Fruit fly (Drosophila melanogaster) whole organism, embryonic: ENCODE results near the gene Obp28a.

Source experiments
- Abd-B ChIP-seq: fragments of 200-800 bp; sonication (Bioruptor generic); optimal IDR thresholded peaks from 2 replicates; lab custom pipeline; 2018; ENCODE audit warnings: missing biosample characterization, mild to moderate bottlenecking, missing genetic modification characterization, moderate library complexity
- Atf3 ChIP-seq: fragments of 200-800 bp; sonication (Bioruptor generic); optimal IDR thresholded peaks from 3 replicates; lab custom pipeline; 2016; ENCODE audit warnings: missing biosample characterization, missing genetic modification characterization
- BtbVII ChIP-seq: fragments of 200-800 bp; sonication (Bioruptor generic); optimal IDR thresholded peaks from 3 replicates; lab custom pipeline; 2017; ENCODE audit warnings: missing biosample characterization, mild to moderate bottlenecking, missing genetic modification characterization
- CG10209 ChIP-seq: fragments of 200-800 bp; sonication (Bioruptor generic); optimal IDR thresholded peaks from 3 replicates; lab custom pipeline; 2017; ENCODE audit warnings: missing biosample characterization, mild to moderate bottlenecking, missing genetic modification characterization, missing genetic modification reagents
- CG10543 ChIP-seq: fragments of 200-800 bp; sonication (Bioruptor generic); optimal IDR thresholded peaks from 3 replicates; lab custom pipeline; 2017; ENCODE audit warnings: missing biosample characterization, mild to moderate bottlenecking, missing genetic modification characterization, moderate library complexity
- CG11560 ChIP-seq: fragments of 200-800 bp; sonication (Bioruptor generic); IDR thresholded peaks from 3 replicates; pipeline ENCODE4 v1.3.6; 2022; ENCODE audit warnings: missing biosample characterization, missing genetic modification characterization
- CG12104 ChIP-seq: fragments of 200-800 bp; sonication (Bioruptor generic); optimal IDR thresholded peaks from 3 replicates; lab custom pipeline; 2016; ENCODE audit warnings: missing biosample characterization, missing genetic modification characterization
- CG12769 ChIP-seq: fragments of 200-800 bp; sonication (Bioruptor generic); optimal IDR thresholded peaks from 2 replicates; lab custom pipeline; 2019; ENCODE audit warnings: missing biosample characterization, mild to moderate bottlenecking, missing genetic modification characterization, moderate library complexity
- CG14710 ChIP-seq: fragments of 200-800 bp; sonication (Bioruptor generic); optimal IDR thresholded peaks from 3 replicates; lab custom pipeline; 2019; ENCODE audit warnings: missing biosample characterization, mild to moderate bottlenecking, missing genetic modification characterization, moderate library complexity
- CG15269 ChIP-seq: fragments of 200-800 bp; sonication (Bioruptor generic); optimal IDR thresholded peaks from 2 replicates; lab custom pipeline; 2018; ENCODE audit warnings: missing biosample characterization, mild to moderate bottlenecking, missing genetic modification characterization, moderate library complexity
- CG17328 ChIP-seq: fragments of 200-800 bp; sonication (Bioruptor generic); IDR thresholded peaks from 2 replicates; pipeline ENCODE4 v1.3.6; 2022; ENCODE audit warnings: missing biosample characterization, missing genetic modification characterization
- CG17385 ChIP-seq: fragments of 200-800 bp; sonication (Bioruptor generic); optimal IDR thresholded peaks from 3 replicates; lab custom pipeline; 2018; ENCODE audit warnings: missing biosample characterization, mild to moderate bottlenecking, missing genetic modification characterization
- CG18262 ChIP-seq: fragments of 200-800 bp; optimal IDR thresholded peaks from 3 replicates; lab custom pipeline; 2019; ENCODE audit warnings: missing biosample characterization, mild to moderate bottlenecking, missing genetic modification characterization, moderate library complexity
- CG2116 ChIP-seq: fragments of 200-800 bp; sonication (Bioruptor generic); optimal IDR thresholded peaks from 3 replicates; lab custom pipeline; 2018; ENCODE audit warnings: missing biosample characterization, mild to moderate bottlenecking, missing genetic modification characterization
- CG2712 ChIP-seq: fragments of 200-800 bp; optimal IDR thresholded peaks from 3 replicates; lab custom pipeline; 2019; ENCODE audit warnings: missing biosample characterization, mild to moderate bottlenecking, missing genetic modification characterization, moderate library complexity
- CG2875 ChIP-seq: fragments of 200-800 bp; sonication (Bioruptor generic); optimal IDR thresholded peaks from 2 replicates; lab custom pipeline; 2017; ENCODE audit warnings: missing biosample characterization, mild to moderate bottlenecking, missing genetic modification characterization, missing genetic modification reagents
- CG34376 ChIP-seq: fragments of 200-800 bp; sonication (Bioruptor generic); optimal IDR thresholded peaks from 2 replicates; lab custom pipeline; 2018; ENCODE audit warnings: missing biosample characterization, mild to moderate bottlenecking, missing genetic modification characterization
- CG4328 ChIP-seq: fragments of 200-800 bp; sonication (Bioruptor generic); optimal IDR thresholded peaks from 3 replicates; lab custom pipeline; 2017; ENCODE audit warnings: missing biosample characterization, missing genetic modification reagents, missing genetic modification characterization
- CG7839 ChIP-seq: fragments of 200-800 bp; sonication (Bioruptor generic); optimal IDR thresholded peaks from 3 replicates; lab custom pipeline; 2018; ENCODE audit warnings: missing biosample characterization, mild to moderate bottlenecking, missing genetic modification characterization, moderate library complexity
- CG9817 ChIP-seq: fragments of 200-800 bp; sonication (Bioruptor generic); optimal IDR thresholded peaks from 2 replicates; lab custom pipeline; 2018; ENCODE audit warnings: missing biosample characterization, mild to moderate bottlenecking, missing genetic modification characterization, moderate library complexity
- MTF-1 ChIP-seq: fragments of 200-800 bp; sonication (Bioruptor generic); optimal IDR thresholded peaks from 2 replicates; lab custom pipeline; 2018; ENCODE audit warnings: missing biosample characterization, mild to moderate bottlenecking, missing genetic modification characterization, borderline replicate concordance
- Meics ChIP-seq: fragments of 200-800 bp; sonication (Bioruptor generic); optimal IDR thresholded peaks from 2 replicates; lab custom pipeline; 2017; ENCODE audit warnings: missing biosample characterization, mild to moderate bottlenecking, missing genetic modification characterization
- Myb ChIP-seq: fragments of 200-800 bp; sonication (Bioruptor generic); optimal IDR thresholded peaks from 2 replicates; lab custom pipeline; 2016; ENCODE audit warnings: missing biosample characterization, missing genetic modification characterization
- Nf-YB ChIP-seq: fragments of 200-800 bp; sonication (Bioruptor generic); optimal IDR thresholded peaks from 3 replicates; lab custom pipeline; 2019; ENCODE audit warnings: missing biosample characterization, mild to moderate bottlenecking, missing genetic modification characterization, moderate library complexity
- PHDP ChIP-seq: fragments of 200-800 bp; sonication (Bioruptor generic); optimal IDR thresholded peaks from 3 replicates; lab custom pipeline; 2018; ENCODE audit warnings: missing biosample characterization, mild to moderate bottlenecking, missing genetic modification characterization, moderate library complexity
- Ptx1 ChIP-seq: fragments of 200-800 bp; sonication (Bioruptor generic); IDR thresholded peaks from 2 replicates; pipeline ENCODE4 v1.3.6; 2022; ENCODE audit warnings: missing biosample characterization, missing genetic modification characterization
- Rx ChIP-seq: fragments of 200-800 bp; sonication (Bioruptor generic); IDR thresholded peaks from 2 replicates; pipeline ENCODE4 v1.3.6; 2022; ENCODE audit warnings: missing biosample characterization, missing genetic modification characterization
- Spps ChIP-seq: fragments of 200-800 bp; sonication (Bioruptor generic); optimal IDR thresholded peaks from 2 replicates; lab custom pipeline; 2018; ENCODE audit warnings: missing biosample characterization, mild to moderate bottlenecking, missing genetic modification characterization
- al ChIP-seq: fragments of 200-800 bp; sonication (Bioruptor generic); IDR thresholded peaks from 2 replicates; pipeline ENCODE4 v1.3.6; 2022; ENCODE audit warnings: missing biosample characterization, missing genetic modification characterization
- bcd ChIP-seq: fragments of 200-800 bp; sonication (Bioruptor generic); optimal IDR thresholded peaks from 2 replicates; lab custom pipeline; 2017; ENCODE audit warnings: missing biosample characterization, mild to moderate bottlenecking, missing genetic modification characterization
- bsh ChIP-seq, 2 experiments: fragments of 200-800 bp; sonication (Bioruptor generic); optimal IDR thresholded peaks; 2 replicates each; lab custom pipeline; 2017 to 2018; ENCODE audit warnings: mild to moderate bottlenecking in 2 of 2, missing biosample characterization in 2 of 2, missing genetic modification characterization in 2 of 2, moderate library complexity in 1 of 2
- dmrt99B ChIP-seq: fragments of 200-800 bp; sonication (Bioruptor generic); optimal IDR thresholded peaks from 2 replicates; lab custom pipeline; 2018; ENCODE audit warnings: missing biosample characterization, mild to moderate bottlenecking, missing genetic modification characterization, moderate library complexity
- eve ChIP-seq, 2 experiments: fragments of >200 bp; optimal IDR thresholded peaks; 2 replicates each; lab custom pipeline; 2017; ENCODE audit warnings: missing biosample characterization in 2 of 2, missing genetic modification characterization in 2 of 2
- fd3F ChIP-seq: fragments of 200-800 bp; sonication (Bioruptor generic); optimal IDR thresholded peaks from 2 replicates; lab custom pipeline; 2018; ENCODE audit warnings: missing biosample characterization, mild to moderate bottlenecking, missing genetic modification characterization, moderate library complexity
- fd96Cb ChIP-seq: fragments of 200-800 bp; sonication (Bioruptor generic); optimal IDR thresholded peaks from 2 replicates; lab custom pipeline; 2018; ENCODE audit warnings: missing biosample characterization, mild to moderate bottlenecking, missing genetic modification characterization, moderate library complexity
- gsb ChIP-seq: fragments of 200-800 bp; sonication (Bioruptor generic); IDR thresholded peaks from 2 replicates; pipeline ENCODE4 v1.3.6; 2022; ENCODE audit warnings: missing biosample characterization, missing genetic modification characterization
- hkb ChIP-seq, 2 experiments: fragments of 200-800 bp in 1 of 2; fragments of >200 bp in 1 of 2; sonication (Bioruptor generic) in 1 of 2; IDR thresholded peaks in 1 of 2; optimal IDR thresholded peaks in 1 of 2; 2 replicates each; pipeline versions ENCODE4 v1.3.6 to Lab custom; 2017 to 2022; ENCODE audit warnings: missing biosample characterization in 1 of 2, missing genetic modification characterization in 1 of 2
- lov ChIP-seq, 2 experiments: fragments of 200-800 bp in 1 of 2; fragments of >200 bp in 1 of 2; sonication (Bioruptor generic) in 1 of 2; IDR thresholded peaks in 1 of 2; optimal IDR thresholded peaks in 1 of 2; 2 replicates in 1 of 2; 3 replicates in 1 of 2; pipeline versions ENCODE4 v1.3.6 to Lab custom; 2017 to 2022; ENCODE audit warnings: missing biosample characterization in 1 of 2, missing genetic modification characterization in 1 of 2
- nerfin-1 ChIP-seq: fragments of 200-800 bp; sonication (Bioruptor generic); optimal IDR thresholded peaks from 3 replicates; lab custom pipeline; 2019; ENCODE audit warnings: missing biosample characterization, mild to moderate bottlenecking, missing genetic modification characterization, moderate library complexity
- odd ChIP-seq: fragments of 200-800 bp; sonication (Bioruptor generic); optimal IDR thresholded peaks from 2 replicates; lab custom pipeline; 2017; ENCODE audit warnings: missing biosample characterization, mild to moderate bottlenecking, missing genetic modification characterization
- onecut ChIP-seq: fragments of 200-800 bp; sonication (Bioruptor generic); IDR thresholded peaks from 2 replicates; pipeline ENCODE4 v1.3.6; 2022; ENCODE audit warnings: missing biosample characterization, missing genetic modification characterization
- org-1 ChIP-seq: fragments of 200-800 bp; sonication (Bioruptor generic); optimal IDR thresholded peaks from 2 replicates; lab custom pipeline; 2017; ENCODE audit warnings: missing biosample characterization, missing genetic modification characterization
- pfk ChIP-seq: fragments of 200-800 bp; sonication (Bioruptor generic); optimal IDR thresholded peaks from 2 replicates; lab custom pipeline; 2018; ENCODE audit warnings: missing biosample characterization, mild to moderate bottlenecking, missing genetic modification characterization, moderate library complexity
- sc ChIP-seq, 3 experiments: fragments of >200 bp in 2 of 3; fragments of 200-800 bp in 1 of 3; sonication (Bioruptor generic) in 1 of 3; optimal IDR thresholded peaks; 2 replicates in 2 of 3; 3 replicates in 1 of 3; lab custom pipeline; 2017; ENCODE audit warnings: mild to moderate bottlenecking in 1 of 3, missing biosample characterization in 1 of 3, missing genetic modification characterization in 1 of 3, missing genetic modification reagents in 1 of 3
- sob ChIP-seq: fragments of 200-800 bp; sonication (Bioruptor generic); IDR thresholded peaks from 2 replicates; pipeline ENCODE4 v1.3.6; 2022; ENCODE audit warnings: missing biosample characterization, missing genetic modification characterization
- sqz ChIP-seq: fragments of 200-800 bp; sonication (Bioruptor generic); optimal IDR thresholded peaks from 3 replicates; lab custom pipeline; 2018; ENCODE audit warnings: missing biosample characterization, mild to moderate bottlenecking, missing genetic modification characterization
- wdn ChIP-seq: fragments of 200-800 bp; sonication (Bioruptor generic); IDR thresholded peaks from 2 replicates; pipeline ENCODE4 v1.3.6; 2022; ENCODE audit warnings: missing biosample characterization, missing genetic modification characterization
- zf30C ChIP-seq: fragments of 200-800 bp; sonication (Bioruptor generic); optimal IDR thresholded peaks from 3 replicates; lab custom pipeline; 2018; ENCODE audit warnings: missing biosample characterization, mild to moderate bottlenecking, missing genetic modification characterization

The Obp28a gene

dm6 chr2L:7518896-7519295 is 21.7 kb upstream of the Obp28a start:
- TF ChIP-seq CG9817 (tag; lab: Kevin White, UChicago): no peak
- TF ChIP-seq odd (GFP tag; lab: Kevin White, UChicago): peak; percentile 55
- peak; percentile 65 for TF ChIP-seq CG12769 (tag; lab: Kevin White, UChicago)
- TF ChIP-seq Rx (GFP tag; lab: Robert Waterston, UW): no peak
- peak; percentile 37 for TF ChIP-seq CG14710 (tag; lab: Kevin White, UChicago)
- peak; percentile 1 for TF ChIP-seq Spps (tag; lab: Kevin White, UChicago)
- peak; percentile 20 for TF ChIP-seq fd96Cb (tag; lab: Kevin White, UChicago)
- TF ChIP-seq Myb (GFP tag; lab: Kevin White, UChicago): no peak
- no peak for TF ChIP-seq lov (optimal IDR thresholded peaks at IDR 0.05; lab: Kevin White, UChicago)
- peak; percentile 56; the same call in 1 of the 3 replicates for TF ChIP-seq lov (GFP tag; IDR thresholded peaks at IDR 0.05; lab: Robert Waterston, UW)
- peak; percentile 1 for TF ChIP-seq sqz (GFP tag; lab: Kevin White, UChicago)
- TF ChIP-seq CG4328 (GFP tag; lab: Kevin White, UChicago): peak; percentile 44
- TF ChIP-seq sc (optimal IDR thresholded peaks at IDR 0.05; lab: Kevin White, UChicago): no peak
- TF ChIP-seq sc (GFP tag; optimal IDR thresholded peaks at IDR 0.05; lab: Kevin White, UChicago): peak; percentile 53
- no peak for TF ChIP-seq hkb (optimal IDR thresholded peaks at IDR 0.05; lab: Kevin White, UChicago)
- 0 out of 2 replicates have a peak, but pooled peaks have one; percentile 8 for TF ChIP-seq hkb (GFP tag; IDR thresholded peaks at IDR 0.05; lab: Robert Waterston, UW)
- peak; percentile 1 for TF ChIP-seq CG2875 (GFP tag; lab: Kevin White, UChicago)
- TF ChIP-seq sob: 0 out of 2 replicates have a peak, but pooled peaks have one; percentile 40
- peak in 1 of 2 experiments; percentile 55 for TF ChIP-seq eve (GFP tag; optimal IDR thresholded peaks at IDR 0.05; lab: Kevin White, UChicago)
- peak; percentile 32 for TF ChIP-seq CG18262 (tag; lab: Kevin White, UChicago)
- peak; percentile 21 for TF ChIP-seq Atf3 (GFP tag; lab: Kevin White, UChicago)
- TF ChIP-seq pfk (GFP tag; lab: Kevin White, UChicago): peak; percentile 12
- TF ChIP-seq onecut (GFP tag; lab: Robert Waterston, UW): peak; percentile 57
- peak; percentile 54 for TF ChIP-seq BtbVII
- TF ChIP-seq dmrt99B: peak; percentile 22
- peak; percentile 31 for TF ChIP-seq MTF-1 (GFP tag; lab: Kevin White, UChicago)
- TF ChIP-seq Nf-YB (GFP tag; lab: Kevin White, UChicago): peak; percentile 31
- peak; percentile 48 for TF ChIP-seq Meics (GFP tag; lab: Kevin White, UChicago)
- TF ChIP-seq zf30C (GFP tag; lab: Kevin White, UChicago): no peak
- TF ChIP-seq CG17328 (GFP tag; lab: Robert Waterston, UW): 0 out of 2 replicates have a peak, but pooled peaks have one; percentile 9
- TF ChIP-seq bsh (GFP tag; optimal IDR thresholded peaks at IDR 0.05; lab: Kevin White, UChicago): peak in 1 of 2 experiments; percentile 59
- TF ChIP-seq CG2712 (tag; lab: Kevin White, UChicago): no peak
- TF ChIP-seq CG11560 (tag; lab: Robert Waterston, UW): no peak
- TF ChIP-seq org-1 (GFP tag; lab: Kevin White, UChicago): peak; percentile 26
- TF ChIP-seq CG10543: peak; percentile 21
- TF ChIP-seq bcd (GFP tag; lab: Kevin White, UChicago): no peak
- TF ChIP-seq CG12104 (GFP tag; lab: Kevin White, UChicago): peak; percentile 21
- no peak for TF ChIP-seq al (GFP tag; lab: Robert Waterston, UW)
- peak; percentile 33 for TF ChIP-seq nerfin-1
- TF ChIP-seq CG34376 (GFP tag; lab: Kevin White, UChicago): peak; percentile 21
- peak; percentile 46 for TF ChIP-seq CG17385 (GFP tag; lab: Kevin White, UChicago)
- TF ChIP-seq CG15269 (tag; lab: Kevin White, UChicago): peak; percentile 66
- TF ChIP-seq gsb (GFP tag; lab: Robert Waterston, UW): peak; percentile 50; the same call in 1 of the 2 replicates
- TF ChIP-seq Ptx1 (GFP tag; lab: Robert Waterston, UW): no peak
- no peak for TF ChIP-seq Abd-B (GFP tag; lab: Kevin White, UChicago)
- peak; percentile 61 for TF ChIP-seq PHDP (tag; lab: Kevin White, UChicago)
- peak; percentile 24 for TF ChIP-seq CG7839
- peak; percentile 51 for TF ChIP-seq fd3F (GFP tag; lab: Kevin White, UChicago)
- TF ChIP-seq CG2116 (GFP tag; lab: Kevin White, UChicago): peak; percentile 16
- TF ChIP-seq CG10209 (GFP tag; lab: Kevin White, UChicago): no peak
- no peak for TF ChIP-seq wdn (GFP tag; lab: Robert Waterston, UW)
